Worm (Caenorhabditis elegans) whole organism, mixed stage, embryonic: Measurements from ENCODE around the gene nuo-1.

Source experiments
- lin-32 ChIP-seq: fragments of 200-800 bp; sonication (Bioruptor generic); optimal IDR thresholded peaks from 2 replicates; lab custom pipeline; 2018; ENCODE audit warnings: mild to moderate bottlenecking, missing genetic modification characterization, missing compliant biosample characterization
- lsy-2 ChIP-seq: fragments of 150-350 bp; optimal IDR thresholded peaks from 2 replicates; lab custom pipeline; 2014; ENCODE audit warnings: missing biosample characterization, missing genetic modification characterization
- snpc-4 ChIP-seq: fragments of 150-350 bp; optimal IDR thresholded peaks from 2 replicates; lab custom pipeline; 2014; ENCODE audit warnings: missing biosample characterization, missing genetic modification characterization
- ztf-11 ChIP-seq: fragments of 150-350 bp; optimal IDR thresholded peaks from 2 replicates; lab custom pipeline; 2014; ENCODE audit warnings: missing biosample characterization, missing genetic modification characterization

DNA sequence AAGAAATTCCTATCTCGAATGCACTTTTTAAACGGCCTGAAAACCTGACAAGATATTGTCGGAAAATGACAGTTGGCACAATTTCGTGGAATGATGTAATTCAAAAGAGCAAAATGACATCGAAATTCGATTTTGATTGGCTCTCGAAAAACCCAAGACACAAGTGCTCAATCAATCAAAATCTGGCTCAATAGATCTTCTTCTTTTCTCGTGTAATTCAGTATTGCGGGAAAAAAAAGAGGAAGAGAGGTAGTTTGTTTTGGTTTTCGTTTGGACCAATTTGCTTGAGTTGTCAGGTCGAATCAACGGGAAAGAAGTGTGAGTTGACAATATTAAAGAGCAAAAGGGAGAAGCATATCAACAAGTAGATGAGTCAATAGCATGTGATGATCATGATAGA is 38.1 kb downstream of the nuo-1 start:
- TF ChIP-seq snpc-4 (tag; lab: Kevin White, UChicago) (no peak), lin-32 (no peak), lsy-2 (tag; lab: Kevin White, UChicago) (no peak), ztf-11 (tag; lab: Kevin White, UChicago) (no peak)
